Fruit fly (Drosophila melanogaster) whole organism, embryonic: ENCODE data around the gene Or7a.
A peak's percentile ranks its signal among the peaks of the same experiment; 100 is the strongest.

ENCODE experiments used
- B-H2 ChIP-seq: fragments of 200-800 bp; sonication (Bioruptor generic); optimal IDR thresholded peaks from 2 replicates; lab custom pipeline; 2018; ENCODE audit warnings: missing biosample characterization, mild to moderate bottlenecking, missing genetic modification characterization
- CG10267 ChIP-seq: fragments of 200-800 bp; sonication (Bioruptor generic); optimal IDR thresholded peaks from 2 replicates; lab custom pipeline; 2018; ENCODE audit warnings: missing biosample characterization, mild to moderate bottlenecking, missing genetic modification characterization, moderate library complexity
- CG11093 ChIP-seq: fragments of 200-800 bp; sonication (Bioruptor generic); IDR thresholded peaks from 3 replicates; pipeline ENCODE4 v1.3.6; 2022; ENCODE audit warnings: missing biosample characterization, missing genetic modification characterization
- CG12299 ChIP-seq: fragments of 200-800 bp; sonication (Bioruptor generic); optimal IDR thresholded peaks from 2 replicates; lab custom pipeline; 2018; ENCODE audit warnings: missing biosample characterization, mild to moderate bottlenecking, missing genetic modification characterization
- CG1529 ChIP-seq: fragments of 200-800 bp; sonication (Bioruptor generic); optimal IDR thresholded peaks from 3 replicates; lab custom pipeline; 2018; ENCODE audit warnings: missing biosample characterization, missing genetic modification characterization
- CG1602 ChIP-seq: fragments of 200-800 bp; sonication (Bioruptor generic); optimal IDR thresholded peaks from 3 replicates; lab custom pipeline; 2016; ENCODE audit warnings: missing biosample characterization, missing genetic modification characterization
- CG16815 ChIP-seq: fragments of 200-800 bp; sonication (Bioruptor generic); optimal IDR thresholded peaks from 3 replicates; lab custom pipeline; 2017; ENCODE audit warnings: missing biosample characterization, mild to moderate bottlenecking, missing genetic modification characterization
- CG17912 ChIP-seq: fragments of 200-800 bp; sonication (Bioruptor generic); optimal IDR thresholded peaks from 2 replicates; lab custom pipeline; 2018; ENCODE audit warnings: missing biosample characterization, mild to moderate bottlenecking, missing genetic modification characterization
- CG1792 ChIP-seq: fragments of 200-800 bp; sonication (Bioruptor generic); optimal IDR thresholded peaks from 2 replicates; lab custom pipeline; 2016; ENCODE audit warnings: missing biosample characterization, missing genetic modification characterization
- CG18599 ChIP-seq: fragments of 200-800 bp; sonication (Bioruptor generic); optimal IDR thresholded peaks from 3 replicates; lab custom pipeline; 2017; ENCODE audit warnings: missing biosample characterization, missing genetic modification characterization, mild to moderate bottlenecking, moderate library complexity, missing genetic modification reagents
- CG18619 ChIP-seq: fragments of 200-800 bp; sonication (Bioruptor generic); optimal IDR thresholded peaks from 3 replicates; lab custom pipeline; 2017; ENCODE audit warnings: missing biosample characterization, mild to moderate bottlenecking, missing genetic modification characterization
- CG2875 ChIP-seq: fragments of 200-800 bp; sonication (Bioruptor generic); optimal IDR thresholded peaks from 2 replicates; lab custom pipeline; 2017; ENCODE audit warnings: missing biosample characterization, mild to moderate bottlenecking, missing genetic modification characterization, missing genetic modification reagents
- CG34376 ChIP-seq: fragments of 200-800 bp; sonication (Bioruptor generic); optimal IDR thresholded peaks from 2 replicates; lab custom pipeline; 2018; ENCODE audit warnings: missing biosample characterization, mild to moderate bottlenecking, missing genetic modification characterization
- CG3726 ChIP-seq: fragments of 200-800 bp; sonication (Bioruptor generic); IDR thresholded peaks from 3 replicates; pipeline ENCODE4, ENCODE4 v1.3.6; 2022; ENCODE audit warnings: missing biosample characterization, missing genetic modification characterization
- CG3995 ChIP-seq: fragments of 200-800 bp; sonication (Bioruptor generic); optimal IDR thresholded peaks from 3 replicates; lab custom pipeline; 2016; ENCODE audit warnings: missing biosample characterization, missing genetic modification characterization
- CG5953 ChIP-seq: fragments of 200-800 bp; sonication (Bioruptor generic); IDR thresholded peaks from 2 replicates; pipeline ENCODE4 v1.3.6; 2022; ENCODE audit warnings: missing biosample characterization, missing genetic modification characterization
- CG6791 ChIP-seq: fragments of 200-800 bp; sonication (Bioruptor generic); IDR thresholded peaks from 3 replicates; pipeline ENCODE4 v1.3.6; 2022; ENCODE audit warnings: missing biosample characterization, missing genetic modification characterization; ENCODE audit not compliant: partially characterized antibody
- CG9932 ChIP-seq: fragments of 200-800 bp; sonication (Bioruptor generic); IDR thresholded peaks from 2 replicates; pipeline ENCODE4 v1.3.6; 2022; ENCODE audit warnings: missing biosample characterization, missing genetic modification characterization
- Dll ChIP-seq: fragments of 200-800 bp; sonication (Bioruptor generic); IDR thresholded peaks from 4 replicates; pipeline ENCODE4 v1.3.6; 2022; ENCODE audit warnings: missing biosample characterization, missing genetic modification characterization; ENCODE audit not compliant: partially characterized antibody
- HLHmδ ChIP-seq: fragments of 200-800 bp; sonication (Bioruptor generic); optimal IDR thresholded peaks from 2 replicates; lab custom pipeline; 2018; ENCODE audit warnings: missing biosample characterization, mild to moderate bottlenecking, missing genetic modification characterization, moderate library complexity
- Hsf ChIP-seq: fragments of 200-800 bp; sonication (Bioruptor generic); optimal IDR thresholded peaks from 3 replicates; lab custom pipeline; 2016; ENCODE audit warnings: missing biosample characterization, missing genetic modification characterization
- NC2α ChIP-seq: fragments of 200-800 bp; sonication (Bioruptor generic); optimal IDR thresholded peaks from 2 replicates; lab custom pipeline; 2016; ENCODE audit warnings: missing biosample characterization, missing genetic modification characterization
- NC2β ChIP-seq: fragments of 200-800 bp; sonication (Bioruptor generic); optimal IDR thresholded peaks from 2 replicates; lab custom pipeline; 2016; ENCODE audit warnings: missing biosample characterization, missing genetic modification characterization
- NFAT ChIP-seq: fragments of 200-800 bp; sonication (Bioruptor generic); IDR thresholded peaks from 2 replicates; pipeline ENCODE4 v1.3.6; 2022; ENCODE audit warnings: missing biosample characterization, missing genetic modification characterization
- Pdp1 ChIP-seq, 2 experiments: fragments of 200-800 bp; sonication (Bioruptor generic); optimal IDR thresholded peaks; 3 replicates each; lab custom pipeline; 2016; ENCODE audit warnings: missing biosample characterization in 2 of 2, missing genetic modification characterization in 2 of 2, mild to moderate bottlenecking in 1 of 2, moderate library complexity in 1 of 2
- Poxn ChIP-seq: fragments of 200-800 bp; sonication (Bioruptor generic); IDR thresholded peaks from 2 replicates; pipeline ENCODE4 v1.3.6; 2022; ENCODE audit warnings: missing biosample characterization, missing genetic modification characterization
- Sin3A ChIP-seq: fragments of >200 bp; optimal IDR thresholded peaks from 2 replicates; lab custom pipeline; 2018
- Sox102F ChIP-seq: fragments of 200-800 bp; sonication (Bioruptor generic); optimal IDR thresholded peaks from 2 replicates; lab custom pipeline; 2018; ENCODE audit warnings: missing biosample characterization, mild to moderate bottlenecking, missing genetic modification characterization, moderate library complexity
- Stat92E ChIP-seq, 3 experiments: fragments of >200 bp in 2 of 3; fragments of 200-800 bp in 1 of 3; sonication (Bioruptor generic) in 1 of 3; optimal IDR thresholded peaks; 2 replicates each; lab custom pipeline; 2017 to 2019; ENCODE audit warnings: missing biosample characterization in 3 of 3, missing genetic modification characterization in 3 of 3, mild to moderate bottlenecking in 1 of 3, moderate library complexity in 1 of 3
- YL-1 ChIP-seq: fragments of 200-800 bp; sonication (Bioruptor generic); optimal IDR thresholded peaks from 3 replicates; lab custom pipeline; 2017; ENCODE audit warnings: missing biosample characterization, mild to moderate bottlenecking, missing genetic modification characterization
- ase ChIP-seq: fragments of 200-800 bp; sonication (Bioruptor generic); IDR thresholded peaks from 3 replicates; pipeline ENCODE4 v1.3.6; 2022; ENCODE audit warnings: missing biosample characterization, missing genetic modification characterization
- ash1 ChIP-seq: fragments of 200-800 bp; sonication (Bioruptor generic); optimal IDR thresholded peaks from 2 replicates; lab custom pipeline; 2018; ENCODE audit warnings: missing biosample characterization, mild to moderate bottlenecking, missing genetic modification characterization
- ato ChIP-seq: fragments of 200-800 bp; sonication (Bioruptor generic); IDR thresholded peaks from 2 replicates; pipeline ENCODE4 v1.3.6; 2022; ENCODE audit warnings: missing biosample characterization, missing genetic modification characterization; ENCODE audit not compliant: partially characterized antibody
- eyg ChIP-seq: fragments of 200-800 bp; sonication (Bioruptor generic); optimal IDR thresholded peaks from 3 replicates; lab custom pipeline; 2016; ENCODE audit warnings: missing biosample characterization, missing genetic modification characterization
- fd64A ChIP-seq: fragments of 200-800 bp; sonication (Bioruptor generic); optimal IDR thresholded peaks from 3 replicates; lab custom pipeline; 2018; ENCODE audit warnings: missing biosample characterization, mild to moderate bottlenecking, missing genetic modification characterization
- hbn ChIP-seq: fragments of 200-800 bp; sonication (Bioruptor generic); IDR thresholded peaks from 2 replicates; pipeline ENCODE4 v1.3.6; 2022; ENCODE audit warnings: missing biosample characterization, missing genetic modification characterization; ENCODE audit not compliant: partially characterized antibody
- hkb ChIP-seq, 2 experiments: fragments of 200-800 bp in 1 of 2; fragments of >200 bp in 1 of 2; sonication (Bioruptor generic) in 1 of 2; IDR thresholded peaks in 1 of 2; optimal IDR thresholded peaks in 1 of 2; 2 replicates each; pipeline versions ENCODE4 v1.3.6 to Lab custom; 2017 to 2022; ENCODE audit warnings: missing biosample characterization in 1 of 2, missing genetic modification characterization in 1 of 2
- insv ChIP-seq, 2 experiments: fragments of 200-800 bp; sonication (Bioruptor generic); optimal IDR thresholded peaks; 3 replicates each; lab custom pipeline; 2016 to 2018; ENCODE audit warnings: missing biosample characterization in 2 of 2, missing genetic modification characterization in 2 of 2
- lab ChIP-seq: fragments of 200-800 bp; sonication (Bioruptor generic); optimal IDR thresholded peaks from 3 replicates; lab custom pipeline; 2017; ENCODE audit warnings: missing biosample characterization, missing genetic modification characterization, mild to moderate bottlenecking, moderate library complexity, missing genetic modification reagents
- mirr ChIP-seq: fragments of 200-800 bp; sonication (Bioruptor generic); optimal IDR thresholded peaks from 3 replicates; lab custom pipeline; 2018; ENCODE audit warnings: missing biosample characterization, mild to moderate bottlenecking, missing genetic modification characterization
- nmo ChIP-seq: fragments of 200-800 bp; sonication (Bioruptor generic); optimal IDR thresholded peaks from 2 replicates; lab custom pipeline; 2018; ENCODE audit warnings: missing biosample characterization, mild to moderate bottlenecking, missing genetic modification characterization, moderate library complexity
- sc ChIP-seq, 3 experiments: fragments of >200 bp in 2 of 3; fragments of 200-800 bp in 1 of 3; sonication (Bioruptor generic) in 1 of 3; optimal IDR thresholded peaks; 2 replicates in 2 of 3; 3 replicates in 1 of 3; lab custom pipeline; 2017; ENCODE audit warnings: mild to moderate bottlenecking in 1 of 3, missing biosample characterization in 1 of 3, missing genetic modification characterization in 1 of 3, missing genetic modification reagents in 1 of 3
- scrt ChIP-seq: fragments of 200-800 bp; sonication (Bioruptor generic); optimal IDR thresholded peaks from 2 replicates; lab custom pipeline; 2018; ENCODE audit warnings: missing biosample characterization, mild to moderate bottlenecking, missing genetic modification characterization, moderate library complexity
- sug ChIP-seq: fragments of 200-800 bp; optimal IDR thresholded peaks from 2 replicates; lab custom pipeline; 2019; ENCODE audit warnings: missing biosample characterization, mild to moderate bottlenecking, missing genetic modification characterization, moderate library complexity
- tio ChIP-seq: fragments of 200-800 bp; sonication (Bioruptor generic); optimal IDR thresholded peaks from 2 replicates; lab custom pipeline; 2017; ENCODE audit warnings: missing biosample characterization, missing genetic modification characterization, inconsistent platforms
- toy ChIP-seq: fragments of 200-800 bp; sonication (Bioruptor generic); IDR thresholded peaks from 2 replicates; pipeline ENCODE4 v1.3.6; 2022; ENCODE audit warnings: missing biosample characterization, missing genetic modification characterization
- trh ChIP-seq: fragments of 200-800 bp; sonication (Bioruptor generic); optimal IDR thresholded peaks from 2 replicates; lab custom pipeline; 2016; ENCODE audit warnings: missing biosample characterization, missing genetic modification characterization
- wor ChIP-seq: fragments of 200-800 bp; sonication (Bioruptor generic); IDR thresholded peaks from 2 replicates; pipeline ENCODE4 v1.3.6; 2022; ENCODE audit warnings: missing biosample characterization, missing genetic modification characterization

The Or7a gene

dm6 chrX:8145501-8146157 lies 19.9 kb downstream of the Or7a start, which contains the start of the genes alpha-PheRS and CG2129 (continued):
- TF ChIP-seq Hsf (GFP tag; lab: Kevin White, UChicago) = no peak
- no peak for TF ChIP-seq CG5953 (GFP tag; lab: Robert Waterston, UW)
- TF ChIP-seq sc (optimal IDR thresholded peaks at IDR 0.05; lab: Kevin White, UChicago) = no peak
- no peak for TF ChIP-seq sc (GFP tag; optimal IDR thresholded peaks at IDR 0.05; lab: Kevin White, UChicago)
- no peak for TF ChIP-seq Pdp1 (GFP tag; optimal IDR thresholded peaks at IDR 0.05; lab: Kevin White, UChicago)
- TF ChIP-seq sug (tag; lab: Kevin White, UChicago) = peak; percentile 48
- no peak for TF ChIP-seq CG1529 (GFP tag; lab: Kevin White, UChicago)
- no peak for TF ChIP-seq tio (GFP tag; lab: Kevin White, UChicago)
- peak; percentile 44; the same call in 1 of the 2 replicates for TF ChIP-seq CG9932 (GFP tag; lab: Robert Waterston, UW)
- peak; percentile 51 for TF ChIP-seq CG10267
- TF ChIP-seq Stat92E (GFP tag; optimal IDR thresholded peaks at IDR 0.05; lab: Kevin White, UChicago) = peak in 1 of 3 experiments; percentile 61
- peak; percentile 27 for TF ChIP-seq CG12299 (tag; lab: Kevin White, UChicago)
- TF ChIP-seq CG1602 (GFP tag; lab: Kevin White, UChicago) = no peak
- TF ChIP-seq lab (GFP tag; lab: Kevin White, UChicago) = no peak
- no peak for TF ChIP-seq ash1 (GFP tag; lab: Kevin White, UChicago)
- TF ChIP-seq Sox102F (GFP tag; lab: Kevin White, UChicago) = no peak
- no peak for TF ChIP-seq trh
- TF ChIP-seq CG17912 = no peak
- no peak for TF ChIP-seq ase (GFP tag; lab: Robert Waterston, UW)
- TF ChIP-seq CG18599 (GFP tag; lab: Kevin White, UChicago) = no peak
- no peak for TF ChIP-seq eyg (GFP tag; lab: Kevin White, UChicago)
- no peak for TF ChIP-seq scrt (GFP tag; lab: Kevin White, UChicago)
- TF ChIP-seq fd64A (GFP tag; lab: Kevin White, UChicago) = no peak
- TF ChIP-seq NC2α (GFP tag; lab: Kevin White, UChicago) = no peak
- TF ChIP-seq NFAT = no peak
- no peak for TF ChIP-seq hkb (optimal IDR thresholded peaks at IDR 0.05; lab: Kevin White, UChicago)
- no peak for TF ChIP-seq hkb (GFP tag; IDR thresholded peaks at IDR 0.05; lab: Robert Waterston, UW)
- TF ChIP-seq YL-1 = peak; percentile 64
- peak; percentile 38 for TF ChIP-seq nmo (GFP tag; lab: Kevin White, UChicago)
- peak; percentile 52 for TF ChIP-seq CG34376 (GFP tag; lab: Kevin White, UChicago)
- TF ChIP-seq hbn = no peak
- TF ChIP-seq Sin3A (lab: Kevin White, UChicago) = peak; percentile 23
- no peak for TF ChIP-seq toy
- no peak for TF ChIP-seq CG3726 (GFP tag; lab: Robert Waterston, UW)
- no peak for TF ChIP-seq wor (GFP tag; lab: Robert Waterston, UW)
- peak; percentile 30 for TF ChIP-seq B-H2
- TF ChIP-seq CG16815 (GFP tag; lab: Kevin White, UChicago) = no peak
- no peak for TF ChIP-seq Poxn
- TF ChIP-seq mirr = no peak
- no peak for TF ChIP-seq CG18619 (GFP tag; lab: Kevin White, UChicago)
- no peak for TF ChIP-seq CG2875
- TF ChIP-seq insv (GFP tag; optimal IDR thresholded peaks at IDR 0.05; lab: Kevin White, UChicago) = peak in 1 of 2 experiments; percentile 87
- no peak for TF ChIP-seq CG6791
- no peak for TF ChIP-seq ato (GFP tag; lab: Robert Waterston, UW)
- TF ChIP-seq Dll (GFP tag; lab: Robert Waterston, UW) = peak; percentile 62; the same call in 2 of the 4 replicates
- no peak for TF ChIP-seq CG3995 (GFP tag; lab: Kevin White, UChicago)
- TF ChIP-seq CG1792 (GFP tag; lab: Kevin White, UChicago) = no peak
- no peak for TF ChIP-seq NC2β (GFP tag; lab: Kevin White, UChicago)
- TF ChIP-seq HLHmδ (GFP tag; lab: Kevin White, UChicago) = no peak
- no peak for TF ChIP-seq CG11093 (GFP tag; lab: Robert Waterston, UW)
